Fruit fly (Drosophila melanogaster): Measurements from ENCODE around the gene daw.

The daw gene

dm6 chr2L:2830341-2830800 lies 25.3 kb downstream of the daw start (continued):
- TF ChIP-seq CG7786 (GFP tag; optimal IDR thresholded peaks at IDR 0.05) (peak; percentile 31), CG14710 (tag; optimal IDR thresholded peaks at IDR 0.05) (peak; percentile 94), CG15514 (GFP tag; optimal IDR thresholded peaks at IDR 0.05) (peak; percentile 47), H2.0 (GFP tag; IDR thresholded peaks at IDR 0.05) (no peak), CG13123 (GFP tag; optimal IDR thresholded peaks at IDR 0.05) (peak; percentile 45), CG15696 (tag; optimal IDR thresholded peaks at IDR 0.05) (peak; percentile 86), CG17829 (tag; optimal IDR thresholded peaks at IDR 0.05) (peak; percentile 93), CG10462 (GFP tag; optimal IDR thresholded peaks at IDR 0.05) (peak; percentile 65), CG13296 (GFP tag; optimal IDR thresholded peaks at IDR 0.05) (peak; percentile 88), ind (GFP tag; optimal IDR thresholded peaks at IDR 0.05) (peak; percentile 79), pros (GFP tag; optimal IDR thresholded peaks at IDR 0.05) (peak; percentile 6), CG9876 (GFP tag; optimal IDR thresholded peaks at IDR 0.05) (no peak), zen (tag; optimal IDR thresholded peaks at IDR 0.05) (peak; percentile 65), Chrac-16 (GFP tag; optimal IDR thresholded peaks at IDR 0.05) (peak; percentile 77), CG2889 (GFP tag; IDR thresholded peaks at IDR 0.05) (no peak), CG4328 (GFP tag; optimal IDR thresholded peaks at IDR 0.05) (peak; percentile 87), HLH4C (GFP tag; IDR thresholded peaks at IDR 0.05; ENCODE audit: partially characterized antibody) (no peak), fd96Cb (tag; optimal IDR thresholded peaks at IDR 0.05) (peak; percentile 89), HLH3B (GFP tag; IDR thresholded peaks at IDR 0.05) (peak; percentile 74), TFAM (GFP tag; optimal IDR thresholded peaks at IDR 0.05) (no peak), CG10565 (GFP tag; optimal IDR thresholded peaks at IDR 0.05) (peak; percentile 39), crc (GFP tag; optimal IDR thresholded peaks at IDR 0.05) (no peak), vnd (GFP tag; IDR thresholded peaks at IDR 0.05; ENCODE audit: partially characterized antibody) (no peak), cato (GFP tag; optimal IDR thresholded peaks at IDR 0.05; ENCODE audit: borderline replicate concordance) (peak; percentile 55), grau (tag; optimal IDR thresholded peaks at IDR 0.05) (peak; percentile 91), tgo (GFP tag; IDR thresholded peaks at IDR 0.05) (peak; percentile 70), slbo (GFP tag; IDR thresholded peaks at IDR 0.05) (no peak; the same call in 1 of the 2 replicates), CG18262 (tag; optimal IDR thresholded peaks at IDR 0.05) (peak; percentile 98), CG12659 (GFP tag; optimal IDR thresholded peaks at IDR 0.05) (peak; percentile 94), CG43689 (GFP tag; IDR thresholded peaks at IDR 0.05) (no peak), bowl (GFP tag; IDR thresholded peaks at IDR 0.05) (no peak), CG42726 (GFP tag; IDR thresholded peaks at IDR 0.05; ENCODE audit: partially characterized antibody) (no peak), kah (GFP tag; optimal IDR thresholded peaks at IDR 0.05) (peak; percentile 71), Hsf (GFP tag; optimal IDR thresholded peaks at IDR 0.05) (peak; percentile 79), CG3726 (GFP tag; IDR thresholded peaks at IDR 0.05) (no peak), CG10654 (GFP tag; optimal IDR thresholded peaks at IDR 0.05) (peak; percentile 78), Meics (GFP tag; optimal IDR thresholded peaks at IDR 0.05) (peak; percentile 92), z (GFP tag; IDR thresholded peaks at IDR 0.05) (no peak), CG6272 (GFP tag; IDR thresholded peaks at IDR 0.05) (peak; percentile 73), sug (tag; optimal IDR thresholded peaks at IDR 0.05) (peak; percentile 79), CG14965 (GFP tag; optimal IDR thresholded peaks at IDR 0.05; ENCODE audit: borderline replicate concordance) (no peak), fd3F (GFP tag; optimal IDR thresholded peaks at IDR 0.05) (peak; percentile 73), CG11093 (GFP tag; IDR thresholded peaks at IDR 0.05) (peak; percentile 74; the same call in 2 of the 3 replicates), E2f1 (GFP tag; IDR thresholded peaks at IDR 0.05) (peak; percentile 66; the same call in 1 of the 2 replicates), btn (GFP tag; optimal IDR thresholded peaks at IDR 0.05) (no peak), CG1792 (GFP tag; optimal IDR thresholded peaks at IDR 0.05) (no peak), bab2 (GFP tag; optimal IDR thresholded peaks at IDR 0.05) (peak; percentile 45), dati (GFP tag; IDR thresholded peaks at IDR 0.05) (0 out of 2 replicates have a peak, but pooled peaks have one; percentile 3), CTCF (GFP tag; optimal IDR thresholded peaks at IDR 0.05) (peak; percentile 45), CG5953 (GFP tag; IDR thresholded peaks at IDR 0.05) (no peak), dan (GFP tag; IDR thresholded peaks at IDR 0.05) (no peak)

Measured in whole organism, embryonic.